Worm (Caenorhabditis elegans): ENCODE measurements around the gene T28C6.10.
"Not testable (repeated sequence)": the region's sequence is repeated elsewhere in the genome, so short reads cannot be mapped to it uniquely, and the experiment has no call there.

The T28C6.10 gene

DNA sequence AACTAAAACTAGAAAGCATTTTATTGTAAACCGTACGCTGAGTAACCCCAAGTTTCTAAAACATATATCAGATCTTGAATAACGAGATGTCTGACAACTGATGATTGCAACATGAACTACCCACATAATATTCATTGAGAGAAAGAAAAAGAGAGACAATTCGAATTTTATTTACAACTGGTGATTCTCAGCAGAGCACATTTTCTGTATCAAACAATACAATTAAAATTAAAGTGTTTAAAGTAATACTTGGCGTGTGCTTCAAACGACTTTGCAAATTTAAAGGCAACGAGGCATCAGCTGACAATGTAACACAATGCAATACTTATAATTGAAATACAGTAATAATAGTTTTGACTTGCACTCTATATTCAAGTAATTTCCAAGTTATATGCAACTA is 29.7 kb upstream of the T28C6.10 start, which contains the start of gene C33D9.10:
TSS of gene C33D9.10 (minus strand) at position 101 of the 400 bp plus-strand sequence.
- TF ChIP-seq sptf-2 (GFP tag; optimal IDR thresholded peaks at IDR 0.05); akir-1 (GFP tag; optimal IDR thresholded peaks at IDR 0.05); snpc-4 (GFP tag; optimal IDR thresholded peaks at IDR 0.05); snpc-4 (tag; optimal IDR thresholded peaks at IDR 0.05): not testable (repeated sequence)

DNA sequence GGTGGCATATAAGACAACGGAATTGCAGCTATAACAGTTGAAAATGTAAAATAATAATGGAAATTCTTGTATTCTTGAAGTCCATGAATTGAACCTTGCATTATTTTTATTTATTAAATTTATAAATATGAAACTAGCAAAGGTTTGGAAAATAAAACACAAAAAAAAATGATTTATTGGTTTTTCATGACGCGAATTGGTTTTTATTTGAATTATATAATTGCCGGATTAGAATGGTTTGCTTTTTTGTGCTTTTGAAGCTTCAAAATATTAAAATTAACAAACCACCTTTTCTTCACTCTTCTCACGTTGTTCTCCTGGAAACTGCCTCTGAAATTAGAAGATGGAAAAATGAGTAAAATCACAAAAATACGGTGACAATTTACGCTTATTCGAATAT is 27.6 kb upstream of the T28C6.10 start, which contains the start of gene sru-35:
TSS of gene sru-35 (minus strand) at position 101 of the 400 bp plus-strand sequence.
- TF ChIP-seq madf-6 (GFP tag; IDR thresholded peaks at IDR 0.05) (no peak), madf-8 (GFP tag; conservative IDR thresholded peaks at IDR 0.05) (no peak), hmg-20 (GFP tag; IDR thresholded peaks at IDR 0.05) (no peak), Y53F4B.3 (GFP tag; IDR thresholded peaks at IDR 0.05) (no peak), dox-1 (GFP tag; IDR thresholded peaks at IDR 0.05) (no peak), F23B12.7 (tag; optimal IDR thresholded peaks at IDR 0.05; ENCODE audit: insufficient read depth) (no peak), ekl-4 (GFP tag; IDR thresholded peaks at IDR 0.05) (no peak), snpc-3.4 (tag; optimal IDR thresholded peaks at IDR 0.05) (no peak), madf-3 (GFP tag; IDR thresholded peaks at IDR 0.05) (no peak), lsy-27 (tag; optimal IDR thresholded peaks at IDR 0.05; ENCODE audit: borderline replicate concordance, insufficient read depth) (no peak)

DNA sequence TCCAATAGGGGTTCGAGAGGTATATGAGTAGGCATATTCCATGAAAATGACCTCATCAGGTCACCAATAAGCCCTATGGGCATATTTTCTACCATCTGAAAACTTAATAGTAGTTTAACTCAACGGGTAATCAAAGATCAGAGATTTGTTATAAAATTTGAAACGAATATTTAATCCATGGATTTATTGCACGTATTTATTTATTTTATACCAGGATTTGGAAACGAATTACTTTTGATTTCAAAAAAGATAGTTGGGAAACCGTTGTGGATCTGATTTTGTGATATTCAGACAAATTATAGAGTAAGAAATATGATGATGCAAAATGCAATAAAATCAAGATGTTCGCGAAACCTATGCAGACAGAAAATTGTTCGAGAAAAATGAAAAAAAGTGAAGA is 24.9 kb upstream of the T28C6.10 start, which contains the start of gene C33D9.3:
TSS of gene C33D9.3 (minus strand) at position 101 of the 400 bp plus-strand sequence.
- TF ChIP-seq ceh-40 (GFP tag; IDR thresholded peaks at IDR 0.05) (no peak), K12H6.12 (tag; optimal IDR thresholded peaks at IDR 0.05) (no peak), tbp1 (GFP tag; optimal IDR thresholded peaks at IDR 0.05) (no peak), egrh-3 (GFP tag; IDR thresholded peaks at IDR 0.05) (no peak), hmg-20 (GFP tag; IDR thresholded peaks at IDR 0.05) (no peak), C06A6.2 (GFP tag; conservative IDR thresholded peaks at IDR 0.05) (no peak), egl-44 (GFP tag; IDR thresholded peaks at IDR 0.05) (no peak), sptf-2 (GFP tag; optimal IDR thresholded peaks at IDR 0.05) (no peak), snpc-4 (GFP tag; optimal IDR thresholded peaks at IDR 0.05) (no peak), snpc-4 (tag; optimal IDR thresholded peaks at IDR 0.05) (no peak), rpc-1 (optimal IDR thresholded peaks at IDR 0.05) (no peak), rpc-1 (tag; optimal IDR thresholded peaks at IDR 0.05) (no peak), F23B12.7 (tag; optimal IDR thresholded peaks at IDR 0.05; ENCODE audit: insufficient read depth) (no peak), F55B11.4 (tag; optimal IDR thresholded peaks at IDR 0.05; ENCODE audit: borderline replicate concordance, insufficient read depth) (no peak), Y53G8AR.9 (GFP tag; conservative IDR thresholded peaks at IDR 0.05) (no peak), ceh-91 (GFP tag; IDR thresholded peaks at IDR 0.05) (no peak), nhr-27 (tag; optimal IDR thresholded peaks at IDR 0.05) (no peak)

- TF ChIP-seq pbrm-1 (GFP tag; IDR thresholded peaks at IDR 0.05) (no peak), T26A5.8 (tag; optimal IDR thresholded peaks at IDR 0.05) (no peak), aptf-2 (GFP tag; conservative IDR thresholded peaks at IDR 0.05) (no peak), lsl-1 (GFP tag; optimal IDR thresholded peaks at IDR 0.05) (no peak), lin-40 (tag; optimal IDR thresholded peaks at IDR 0.05) (peak; percentile 17), attf-5 (GFP tag; optimal IDR thresholded peaks at IDR 0.05) (no peak), egl-44 (GFP tag; IDR thresholded peaks at IDR 0.05) (no peak), egl-18 (GFP tag; IDR thresholded peaks at IDR 0.05) (no peak), zim-3 (tag; optimal IDR thresholded peaks at IDR 0.05) (no peak), F22D6.2 (tag; optimal IDR thresholded peaks at IDR 0.05) (no peak), lin-26 (GFP tag; IDR thresholded peaks at IDR 0.05) (no peak), T07F8.4 (tag; optimal IDR thresholded peaks at IDR 0.05) (no peak), Y53G8AR.9 (GFP tag; conservative IDR thresholded peaks at IDR 0.05) (no peak), ekl-4 (GFP tag; IDR thresholded peaks at IDR 0.05) (no peak), nfya-2 (GFP tag; IDR thresholded peaks at IDR 0.05) (no peak), F52B5.7 (tag; optimal IDR thresholded peaks at IDR 0.05) (no peak), bed-1 (GFP tag; IDR thresholded peaks at IDR 0.05) (no peak), hlh-12 (tag; optimal IDR thresholded peaks at IDR 0.05) (no peak), nhr-90 (tag; optimal IDR thresholded peaks at IDR 0.05) (no peak), ztf-26 (tag; optimal IDR thresholded peaks at IDR 0.05) (peak; percentile 41), dox-1 (GFP tag; IDR thresholded peaks at IDR 0.05) (0 out of 2 replicates have a peak, but pooled peaks have one; percentile 21), nhr-80 (tag; optimal IDR thresholded peaks at IDR 0.05) (peak; percentile 94)
Observed at ce11 chrIV:8793223-8793622, 24.5 kb upstream of the T28C6.10 start.

Data from whole organism, young adult.